Fruit fly (Drosophila melanogaster) whole organism, wandering third instar larva: ENCODE results near the gene Hel89B.

Experiments used
- Abd-B ChIP-seq: fragments of >200 bp; optimal IDR thresholded peaks from 2 replicates; lab custom pipeline; 2017; ENCODE audit warnings: missing biosample characterization, missing genetic modification characterization
- CG32264 ChIP-seq: fragments of 200-800 bp; sonication (Bioruptor generic); optimal IDR thresholded peaks from 2 replicates; lab custom pipeline; 2016; ENCODE audit warnings: missing biosample characterization, missing genetic modification characterization
- CG9705 ChIP-seq: fragments of 200-800 bp; sonication (Bioruptor generic); optimal IDR thresholded peaks from 2 replicates; lab custom pipeline; 2018; ENCODE audit warnings: missing biosample characterization, mild to moderate bottlenecking, missing genetic modification characterization
- CrebA ChIP-seq: fragments of 200-800 bp; sonication (Bioruptor generic); optimal IDR thresholded peaks from 2 replicates; lab custom pipeline; 2016; ENCODE audit warnings: missing biosample characterization, mild to moderate bottlenecking, missing genetic modification characterization, borderline replicate concordance
- Dfd ChIP-seq: fragments of >200 bp; optimal IDR thresholded peaks from 2 replicates; lab custom pipeline; 2017; ENCODE audit warnings: missing biosample characterization, missing genetic modification characterization
- Dif ChIP-seq: fragments of 200-275, 200-300 bp; sonication (Bioruptor generic); optimal IDR thresholded peaks from 2 replicates; lab custom pipeline; 2018; ENCODE audit warnings: missing biosample characterization, missing genetic modification characterization; ENCODE audit not compliant: partially characterized antibody
- GATAd ChIP-seq: sonication (Bioruptor generic); optimal IDR thresholded peaks from 2 replicates; lab custom pipeline; 2016; ENCODE audit warnings: missing biosample characterization, missing genetic modification characterization
- HLH106 ChIP-seq: fragments of 200-800 bp; optimal IDR thresholded peaks from 3 replicates; lab custom pipeline; 2019; ENCODE audit warnings: missing biosample characterization, mild to moderate bottlenecking, missing genetic modification characterization, moderate library complexity
- Hnf4 ChIP-seq: fragments of 200-800 bp; sonication (Bioruptor generic); optimal IDR thresholded peaks from 2 replicates; lab custom pipeline; 2016; ENCODE audit warnings: missing biosample characterization, mild to moderate bottlenecking, missing genetic modification characterization
- Hr78 ChIP-seq: fragments of >200 bp; optimal IDR thresholded peaks from 2 replicates; lab custom pipeline; 2017; ENCODE audit warnings: missing biosample characterization, missing genetic modification characterization
- Hr83 ChIP-seq: fragments of 200-300 bp; sonication (Bioruptor generic); optimal IDR thresholded peaks from 2 replicates; lab custom pipeline; 2016; ENCODE audit warnings: missing biosample characterization, mild to moderate bottlenecking, missing genetic modification characterization, moderate library complexity; ENCODE audit not compliant: poor library complexity, severe bottlenecking
- Jra ChIP-seq: sonication (Bioruptor generic); optimal IDR thresholded peaks from 2 replicates; lab custom pipeline; 2016; ENCODE audit warnings: missing biosample characterization, missing genetic modification characterization
- Mio ChIP-seq: sonication (Bioruptor generic); optimal IDR thresholded peaks from 2 replicates; lab custom pipeline; 2016; ENCODE audit warnings: missing biosample characterization, missing genetic modification characterization
- Myc ChIP-seq: fragments of >200 bp; optimal IDR thresholded peaks from 2 replicates; lab custom pipeline; 2017
- N ChIP-seq: fragments of >200 bp; optimal IDR thresholded peaks from 2 replicates; lab custom pipeline; 2018; ENCODE audit warnings: missing biosample characterization, missing external identifiers, missing genetic modification characterization
- OdsH ChIP-seq: fragments of 200-800 bp; sonication (Bioruptor generic); optimal IDR thresholded peaks from 2 replicates; lab custom pipeline; 2016; ENCODE audit warnings: missing biosample characterization, mild to moderate bottlenecking, missing genetic modification characterization
- Rel ChIP-seq, 2 experiments: fragments of 200-800 bp; sonication (Bioruptor generic) in 1 of 2; optimal IDR thresholded peaks; 2 replicates in 1 of 2; 3 replicates in 1 of 2; lab custom pipeline; 2016 to 2019; ENCODE audit warnings: mild to moderate bottlenecking in 2 of 2, missing biosample characterization in 2 of 2, missing genetic modification characterization in 2 of 2, moderate library complexity in 1 of 2
- Sp1 ChIP-seq: fragments of 200-800 bp; sonication (Bioruptor generic); optimal IDR thresholded peaks from 3 replicates; lab custom pipeline; 2019; ENCODE audit warnings: missing biosample characterization, mild to moderate bottlenecking, missing genetic modification characterization, moderate library complexity
- Vsx2 ChIP-seq: fragments of 200-300, 225-300 bp; sonication (Bioruptor generic); optimal IDR thresholded peaks from 2 replicates; lab custom pipeline; 2018; ENCODE audit warnings: missing biosample characterization, missing genetic modification characterization; ENCODE audit not compliant: partially characterized antibody
- br ChIP-seq: fragments of 200-800 bp; sonication (Bioruptor generic); optimal IDR thresholded peaks from 2 replicates; lab custom pipeline; 2016; ENCODE audit warnings: missing biosample characterization, missing genetic modification characterization
- brk ChIP-seq: fragments of 200-800 bp; sonication (Bioruptor generic); optimal IDR thresholded peaks from 2 replicates; lab custom pipeline; 2016; ENCODE audit warnings: missing biosample characterization, mild to moderate bottlenecking, missing genetic modification characterization
- dl ChIP-seq, 2 experiments: fragments of 175-275, 200-275 bp in 1 of 2; fragments of 200-275 bp in 1 of 2; sonication (Bioruptor generic); optimal IDR thresholded peaks; lab custom pipeline; 2018; ENCODE audit warnings: mild to moderate bottlenecking in 2 of 2, missing biosample characterization in 2 of 2, missing genetic modification characterization in 2 of 2, moderate library complexity in 2 of 2; ENCODE audit not compliant: partially characterized antibody in 2 of 2, insufficient read depth in 1 of 2
- dmrt93B ChIP-seq: fragments of 200-800 bp; sonication (Bioruptor generic); optimal IDR thresholded peaks from 2 replicates; lab custom pipeline; 2018; ENCODE audit warnings: missing biosample characterization, mild to moderate bottlenecking, missing genetic modification characterization
- dsf ChIP-seq: sonication (Bioruptor generic); optimal IDR thresholded peaks from 2 replicates; lab custom pipeline; 2016; ENCODE audit warnings: missing biosample characterization, missing genetic modification characterization, borderline replicate concordance
- ey ChIP-seq: fragments of 200-800 bp; sonication (Bioruptor generic); optimal IDR thresholded peaks from 2 replicates; lab custom pipeline; 2016; ENCODE audit warnings: missing biosample characterization, missing genetic modification characterization
- foxo ChIP-seq, 2 experiments: fragments of 200-800 bp; sonication (Bioruptor generic); optimal IDR thresholded peaks; 2 replicates in 1 of 2; 3 replicates in 1 of 2; lab custom pipeline; 2016 to 2017; ENCODE audit warnings: missing biosample characterization in 2 of 2, missing genetic modification characterization in 2 of 2
- fru ChIP-seq: fragments of 200-800 bp; sonication (Bioruptor generic); optimal IDR thresholded peaks from 3 replicates; lab custom pipeline; 2016; ENCODE audit warnings: missing biosample characterization, mild to moderate bottlenecking, missing genetic modification characterization
- h ChIP-seq: fragments of 200-800 bp; sonication (Bioruptor generic); optimal IDR thresholded peaks from 3 replicates; lab custom pipeline; 2016; ENCODE audit warnings: missing biosample characterization, mild to moderate bottlenecking, missing genetic modification characterization
- jim ChIP-seq: fragments of 175-275, 200-325 bp; sonication (Bioruptor generic); optimal IDR thresholded peaks from 2 replicates; lab custom pipeline; 2016; ENCODE audit warnings: missing biosample characterization, mild to moderate bottlenecking, missing genetic modification characterization
- lola ChIP-seq: fragments of >200 bp; optimal IDR thresholded peaks from 2 replicates; lab custom pipeline; 2017; ENCODE audit warnings: missing biosample characterization, missing genetic modification characterization
- pan ChIP-seq: fragments of >200 bp; optimal IDR thresholded peaks from 2 replicates; lab custom pipeline; 2017
- psq ChIP-seq: fragments of 200-800 bp; sonication (Bioruptor generic); optimal IDR thresholded peaks from 3 replicates; lab custom pipeline; 2017; ENCODE audit warnings: missing biosample characterization, mild to moderate bottlenecking, missing genetic modification characterization, moderate library complexity
- rgr ChIP-seq: fragments of 200-800 bp; sonication (Bioruptor generic); optimal IDR thresholded peaks from 3 replicates; lab custom pipeline; 2016; ENCODE audit warnings: missing biosample characterization, mild to moderate bottlenecking, missing genetic modification characterization
- sage ChIP-seq: fragments of 200-800 bp; sonication (Bioruptor generic); optimal IDR thresholded peaks from 2 replicates; lab custom pipeline; 2016; ENCODE audit warnings: missing biosample characterization, mild to moderate bottlenecking, missing genetic modification characterization
- sv ChIP-seq: fragments of 200-800 bp; sonication (Bioruptor generic); optimal IDR thresholded peaks from 3 replicates; lab custom pipeline; 2016; ENCODE audit warnings: missing biosample characterization, missing genetic modification characterization
- tai ChIP-seq: sonication (Bioruptor generic); optimal IDR thresholded peaks from 2 replicates; lab custom pipeline; 2016; ENCODE audit warnings: missing biosample characterization, missing genetic modification characterization
- usp ChIP-seq: fragments of >200 bp; optimal IDR thresholded peaks from 2 replicates; lab custom pipeline; 2017; ENCODE audit warnings: missing biosample characterization, missing genetic modification characterization
- woc ChIP-seq: sonication (Bioruptor generic); optimal IDR thresholded peaks from 2 replicates; lab custom pipeline; 2016; ENCODE audit warnings: missing biosample characterization, mild to moderate bottlenecking, missing genetic modification characterization

Gene Hel89B

DNA sequence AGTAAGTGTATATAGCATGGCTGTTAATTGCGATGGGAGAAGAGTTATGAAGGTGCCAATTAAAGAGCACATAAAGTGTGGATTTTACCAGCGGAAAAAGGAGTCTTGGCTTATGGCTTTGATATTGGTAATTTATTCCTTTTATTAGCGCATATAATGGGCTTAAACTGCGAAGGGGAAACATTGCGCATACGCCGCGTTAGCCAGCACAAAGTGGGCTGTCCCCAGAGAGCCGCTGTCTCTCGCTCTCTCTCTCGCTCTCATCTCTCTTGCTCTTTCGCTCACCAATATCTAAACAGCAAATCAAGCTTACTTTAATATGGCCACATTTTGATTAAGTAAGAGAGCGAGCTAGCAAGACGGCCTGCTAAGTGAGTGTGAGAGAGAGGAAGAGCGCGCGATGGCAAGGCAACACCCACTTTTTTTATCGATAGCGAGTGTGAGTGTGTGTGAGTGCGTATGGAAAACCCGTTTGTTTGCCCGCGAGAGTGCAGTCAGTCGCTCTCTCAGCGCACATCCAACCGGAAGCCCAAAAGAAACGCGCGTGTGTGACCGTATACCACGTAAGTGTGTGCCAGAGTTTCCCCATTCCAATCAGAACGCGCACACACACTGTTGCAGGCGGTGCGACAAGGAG is 52.6 kb downstream of the Hel89B start, which contains the start of gene pnr:
TSS of gene pnr (plus strand) at position 493 of the 637 bp plus-strand sequence.
- TF ChIP-seq tai (GFP tag; lab: Kevin White, UChicago) (no peak), dsf (GFP tag; lab: Kevin White, UChicago) (no peak), dl (GFP tag; optimal IDR thresholded peaks at IDR 0.05; lab: Kevin White, UChicago; ENCODE audit: insufficient read depth in 1 of 2, partially characterized antibody in 2 of 2) (peak; percentile 42 to 58), CG9705 (GFP tag; lab: Kevin White, UChicago) (no peak), Dfd (GFP tag; lab: Kevin White, UChicago) (no peak), Hnf4 (GFP tag; lab: Kevin White, UChicago) (no peak), h (GFP tag; lab: Kevin White, UChicago) (peak; percentile 22), CrebA (GFP tag; lab: Kevin White, UChicago) (no peak), brk (GFP tag; lab: Kevin White, UChicago) (no peak), psq (GFP tag; lab: Kevin White, UChicago) (peak; percentile 5), Sp1 (GFP tag; lab: Kevin White, UChicago) (no peak), lola (GFP tag; lab: Kevin White, UChicago) (no peak), Dif (GFP tag; lab: Kevin White, UChicago) (peak; percentile 51), usp (no peak), HLH106 (tag; lab: Kevin White, UChicago) (no peak), Jra (peak; percentile 3), N (GFP tag; lab: Kevin White, UChicago) (peak; percentile 14), Myc (lab: Kevin White, UChicago) (no peak), pan (lab: Kevin White, UChicago) (no peak), Rel (GFP tag; optimal IDR thresholded peaks at IDR 0.05; lab: Kevin White, UChicago) (no peak), Rel (tag; optimal IDR thresholded peaks at IDR 0.05; lab: Kevin White, UChicago) (peak; percentile 46), GATAd (GFP tag; lab: Kevin White, UChicago) (no peak), br (no peak), jim (no peak), Hr83 (GFP tag; lab: Kevin White, UChicago) (peak; percentile 53), OdsH (GFP tag; lab: Kevin White, UChicago) (no peak), fru (no peak), sage (no peak), sv (GFP tag; lab: Kevin White, UChicago) (no peak), foxo (GFP tag; optimal IDR thresholded peaks at IDR 0.05; lab: Kevin White, UChicago) (no peak), Mio (GFP tag; lab: Kevin White, UChicago) (no peak), rgr (peak; percentile 2), dmrt93B (GFP tag; lab: Kevin White, UChicago) (no peak), ey (GFP tag; lab: Kevin White, UChicago) (no peak), CG32264 (GFP tag; lab: Kevin White, UChicago) (no peak), Vsx2 (GFP tag; lab: Kevin White, UChicago) (peak; percentile 76), woc (GFP tag; lab: Kevin White, UChicago) (no peak), Hr78 (GFP tag; lab: Kevin White, UChicago) (no peak), Abd-B (GFP tag; lab: Kevin White, UChicago) (no peak)

DNA sequence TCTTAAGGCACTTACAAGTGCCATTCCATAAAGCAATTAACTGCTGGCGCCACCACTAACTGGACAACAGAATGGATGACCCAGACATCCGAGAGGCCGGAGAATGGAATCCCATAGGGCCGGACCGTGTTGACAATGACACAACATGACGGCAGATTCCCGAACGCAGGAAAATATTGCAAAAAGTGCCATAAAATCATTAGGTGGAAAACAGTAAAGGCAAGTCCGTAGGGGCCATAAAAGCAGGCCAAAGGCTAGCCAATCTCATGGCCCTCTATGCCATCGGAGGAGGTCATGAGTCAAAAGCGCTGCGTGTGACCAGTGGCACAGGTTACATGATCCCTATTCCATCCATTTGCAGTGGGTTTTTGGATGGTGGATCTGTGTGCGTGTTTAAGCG is 55.6 kb downstream of the Hel89B start:
- no peak for TF ChIP-seq Vsx2 (GFP tag; lab: Kevin White, UChicago)
- no peak for TF ChIP-seq psq (GFP tag; lab: Kevin White, UChicago)
- no peak for TF ChIP-seq Dfd (GFP tag; lab: Kevin White, UChicago)
- no peak for TF ChIP-seq Hnf4 (GFP tag; lab: Kevin White, UChicago)
